Worm (Caenorhabditis elegans): Measurements from ENCODE around the gene enu-3.1.

DNA sequence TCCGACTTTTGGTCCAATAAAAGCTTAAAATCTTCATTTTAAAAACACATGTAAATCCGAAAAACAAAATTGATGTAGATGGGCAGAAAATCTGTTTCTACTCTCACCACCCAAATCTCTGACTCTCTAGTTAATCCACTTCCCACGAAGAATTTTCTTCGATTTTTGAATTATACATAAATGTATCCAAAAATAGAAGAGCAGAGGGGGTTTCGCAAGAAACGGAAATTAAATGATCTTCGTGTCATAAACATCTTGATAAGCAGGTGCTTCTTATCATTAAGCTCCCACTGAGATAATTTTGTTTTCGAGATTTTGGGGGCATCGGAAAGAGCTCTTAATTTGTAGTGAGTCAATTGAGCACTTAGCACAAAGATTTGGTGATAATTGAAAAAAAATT is 46.5 kb upstream of the enu-3.1 start:
- TF ChIP-seq F49E8.2 (tag; optimal IDR thresholded peaks at IDR 0.05; ENCODE audit: borderline replicate concordance) (no peak), nhr-28 (tag; optimal IDR thresholded peaks at IDR 0.05) (no peak), ces-1 (GFP tag; optimal IDR thresholded peaks at IDR 0.05) (no peak), lin-15B (tag; optimal IDR thresholded peaks at IDR 0.05) (no peak), zag-1 (tag; optimal IDR thresholded peaks at IDR 0.05) (no peak), daf-19 (GFP tag; conservative IDR thresholded peaks at IDR 0.05) (no peak), fos-1 (tag; optimal IDR thresholded peaks at IDR 0.05) (no peak)

All from whole organism, L4 larva.